Worm (Caenorhabditis elegans) whole organism, young adult: Measurements from ENCODE around the gene M02H5.8.

Experiments used
- sea-2 ChIP-seq: fragments of 200-800 bp; sonication (Bioruptor generic); IDR thresholded peaks from 2 replicates; pipeline ENCODE4 v1.3.6; 2022; ENCODE audit warnings: missing genetic modification characterization, missing compliant biosample characterization
- unc-62 ChIP-seq: fragments of 150-350 bp; optimal IDR thresholded peaks from 2 replicates; lab custom pipeline; 2014; ENCODE audit warnings: missing biosample characterization, missing genetic modification reagents, missing genetic modification characterization

- TF ChIP-seq sea-2 (GFP tag; lab: Robert Waterston, UW) (no peak), unc-62 (no peak)
Observed at ce11 chrV:424140-424539, 25.6 kb upstream of the M02H5.8 start, which contains the start of gene B0554.5.
